Worm (Caenorhabditis elegans): ENCODE data around the gene slrp-1.

DNA sequence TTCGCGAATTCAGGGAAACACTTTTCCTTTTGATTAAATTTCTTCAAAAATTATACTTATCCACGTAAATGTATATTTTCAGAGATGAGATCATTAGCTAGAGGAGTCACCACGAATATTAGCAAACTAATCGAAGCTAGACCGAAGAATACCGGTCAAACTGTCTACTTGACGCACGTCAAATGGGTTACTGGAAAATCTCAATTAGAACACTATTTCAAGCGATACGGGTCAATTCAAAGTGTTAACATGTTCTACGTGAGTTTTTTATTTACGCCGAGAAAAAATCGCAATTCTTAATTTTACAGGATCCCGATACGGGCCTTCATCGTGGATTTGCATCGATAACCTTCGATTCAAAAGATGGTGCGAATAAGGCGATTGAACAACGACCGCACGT, at the start of gene slrp-1:
- TF ChIP-seq pha-4 (GFP tag; IDR thresholded peaks at IDR 0.05) (no peak), pha-4 (tag; optimal IDR thresholded peaks at IDR 0.05) (no peak), ceh-44 (GFP tag; IDR thresholded peaks at IDR 0.05) (no peak), unc-130 (GFP tag; optimal IDR thresholded peaks at IDR 0.05) (no peak), fos-1 (tag; optimal IDR thresholded peaks at IDR 0.05) (no peak), jun-1 (tag; optimal IDR thresholded peaks at IDR 0.05) (no peak), zip-2 (tag; optimal IDR thresholded peaks at IDR 0.05) (no peak), fkh-10 (GFP tag; optimal IDR thresholded peaks at IDR 0.05) (no peak), madf-9 (GFP tag; conservative IDR thresholded peaks at IDR 0.05) (no peak), D1046.2 (GFP tag; IDR thresholded peaks at IDR 0.05) (no peak), dmd-8 (GFP tag; IDR thresholded peaks at IDR 0.05) (no peak), mdt-29 (GFP tag; IDR thresholded peaks at IDR 0.05) (no peak), snpc-4 (tag; optimal IDR thresholded peaks at IDR 0.05) (no peak)
